Fruit fly (Drosophila melanogaster) whole organism, pupa: Measurements from ENCODE around the gene ZIPIC.

Experiments used
- CG13204 ChIP-seq: fragments of 200-800 bp; sonication (Bioruptor generic); optimal IDR thresholded peaks from 2 replicates; lab custom pipeline; 2018; ENCODE audit warnings: missing biosample characterization, mild to moderate bottlenecking, missing genetic modification characterization, moderate library complexity
- CG15710 ChIP-seq: fragments of 200-800 bp; sonication (Bioruptor generic); optimal IDR thresholded peaks from 2 replicates; lab custom pipeline; 2018; ENCODE audit warnings: missing biosample characterization, mild to moderate bottlenecking, missing genetic modification characterization, moderate library complexity
- CG17806 ChIP-seq: fragments of 200-800 bp; sonication (Bioruptor generic); optimal IDR thresholded peaks from 2 replicates; lab custom pipeline; 2018; ENCODE audit warnings: missing biosample characterization, mild to moderate bottlenecking, missing genetic modification characterization, moderate library complexity
- CG32121 ChIP-seq: fragments of 200-800 bp; sonication (Bioruptor generic); IDR thresholded peaks from 2 replicates; pipeline ENCODE4 v1.3.6; 2022; ENCODE audit warnings: missing biosample characterization, missing genetic modification characterization
- CG34367 ChIP-seq: fragments of 200-800 bp; sonication (Bioruptor generic); optimal IDR thresholded peaks from 2 replicates; lab custom pipeline; 2018; ENCODE audit warnings: missing biosample characterization, mild to moderate bottlenecking, missing genetic modification characterization
- CG8159 ChIP-seq: fragments of 200-800 bp; sonication (Bioruptor generic); optimal IDR thresholded peaks from 3 replicates; lab custom pipeline; 2018; ENCODE audit warnings: missing biosample characterization, mild to moderate bottlenecking, missing genetic modification characterization, moderate library complexity
- EcR ChIP-seq: fragments of 200-800 bp; sonication (Bioruptor generic); optimal IDR thresholded peaks from 3 replicates; lab custom pipeline; 2019; ENCODE audit warnings: missing biosample characterization, missing genetic modification characterization, mild to moderate bottlenecking, moderate library complexity, missing genetic modification reagents
- Ets98B ChIP-seq: fragments of 200-800 bp; sonication (Bioruptor generic); IDR thresholded peaks from 2 replicates; pipeline ENCODE4 v1.3.6; 2022; ENCODE audit warnings: missing biosample characterization, missing genetic modification characterization
- Pif1A ChIP-seq: fragments of 200-800 bp; sonication (Bioruptor generic); optimal IDR thresholded peaks from 3 replicates; lab custom pipeline; 2016; ENCODE audit warnings: missing biosample characterization, missing genetic modification characterization
- Pif1B ChIP-seq: fragments of 200-800 bp; sonication (Bioruptor generic); optimal IDR thresholded peaks from 3 replicates; lab custom pipeline; 2016; ENCODE audit warnings: missing biosample characterization, missing genetic modification characterization
- fd96Ca ChIP-seq: fragments of 200-800 bp; sonication (Bioruptor generic); IDR thresholded peaks from 3 replicates; pipeline ENCODE4 v1.3.6; 2022; ENCODE audit warnings: missing biosample characterization, missing genetic modification characterization
- rn ChIP-seq: fragments of 200-800 bp; sonication (Bioruptor generic); IDR thresholded peaks from 2 replicates; pipeline ENCODE4 v1.3.6; 2022; ENCODE audit warnings: missing biosample characterization, missing genetic modification characterization

dm6 chr3R:30023445-30023844 lies 13.2 kb downstream of the ZIPIC start:
- TF ChIP-seq Pif1A (GFP tag; lab: Kevin White, UChicago) (no peak), fd96Ca (no peak), CG8159 (no peak), Ets98B (GFP tag; lab: Robert Waterston, UW) (no peak), EcR (GFP tag; lab: Kevin White, UChicago) (no peak), CG13204 (GFP tag; lab: Kevin White, UChicago) (no peak), CG17806 (tag; lab: Kevin White, UChicago) (no peak), CG34367 (tag; lab: Kevin White, UChicago) (no peak), Pif1B (GFP tag; lab: Kevin White, UChicago) (no peak), CG15710 (no peak), CG32121 (no peak), rn (GFP tag; lab: Robert Waterston, UW) (no peak)
